Worm (Caenorhabditis elegans): Measurements from ENCODE around the gene sea-1.

The sea-1 gene

ce11 chrII:3673493-3673892, at the start of gene sea-1:
Gene sea-1 (minus strand): TSS chrII:3673593.
- TF ChIP-seq unc-62 (GFP tag; optimal IDR thresholded peaks at IDR 0.05) = no peak

ce11 chrII:3721016-3721415, 47.6 kb upstream of the sea-1 start, which contains the start of gene C46E10.3:
Gene C46E10.3 (plus strand): TSS chrII:3721316.
- TF ChIP-seq unc-62 (GFP tag; optimal IDR thresholded peaks at IDR 0.05) = no peak

DNA sequence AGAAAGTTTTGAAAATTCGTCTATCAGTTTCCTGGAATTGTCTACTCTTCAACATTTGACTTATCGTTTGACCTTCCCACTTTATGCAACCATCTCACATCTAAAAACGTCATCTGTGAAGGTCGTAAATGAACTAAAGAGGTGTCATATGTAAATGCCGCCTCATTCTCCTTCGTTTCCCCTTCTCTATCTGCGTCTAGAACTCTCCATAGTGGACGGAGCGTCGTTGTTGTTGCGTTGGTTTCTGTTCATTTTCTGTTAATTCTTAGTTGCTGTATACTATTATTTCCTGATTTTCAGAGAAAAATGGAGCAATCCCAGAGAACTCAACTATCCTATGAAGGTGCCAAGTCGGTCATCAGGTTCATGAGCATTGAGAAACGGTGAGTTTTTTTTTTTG, 43.6 kb upstream of the sea-1 start, which contains the start of gene fbxc-52:
TSS of gene fbxc-52 (plus strand) at position 301 of the 400 bp plus-strand sequence.
- TF ChIP-seq unc-62 (GFP tag; optimal IDR thresholded peaks at IDR 0.05) = no peak

DNA sequence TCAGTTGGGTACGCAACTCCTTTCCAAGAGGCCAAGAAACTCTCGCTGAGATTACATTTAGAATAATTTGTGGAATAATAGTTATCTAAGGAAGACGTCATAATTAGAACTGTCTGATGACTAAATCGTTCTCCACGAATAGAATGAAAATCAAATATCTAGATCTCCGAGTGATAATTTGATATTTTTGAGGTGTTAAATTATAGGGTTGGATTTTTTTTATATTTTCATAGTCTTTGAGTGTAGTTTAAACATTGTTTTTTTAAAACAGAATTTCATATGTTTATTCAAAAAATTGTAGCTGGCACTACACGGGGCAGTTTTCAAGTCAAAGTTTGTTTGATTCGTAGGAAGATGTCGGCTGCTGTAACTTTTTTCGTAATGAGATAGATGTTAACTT, 43.1 kb upstream of the sea-1 start, which contains the start of gene srh-99:
TSS of gene srh-99 (minus strand) at position 101 of the 400 bp plus-strand sequence.
- no peak for TF ChIP-seq unc-62 (GFP tag; optimal IDR thresholded peaks at IDR 0.05)

DNA sequence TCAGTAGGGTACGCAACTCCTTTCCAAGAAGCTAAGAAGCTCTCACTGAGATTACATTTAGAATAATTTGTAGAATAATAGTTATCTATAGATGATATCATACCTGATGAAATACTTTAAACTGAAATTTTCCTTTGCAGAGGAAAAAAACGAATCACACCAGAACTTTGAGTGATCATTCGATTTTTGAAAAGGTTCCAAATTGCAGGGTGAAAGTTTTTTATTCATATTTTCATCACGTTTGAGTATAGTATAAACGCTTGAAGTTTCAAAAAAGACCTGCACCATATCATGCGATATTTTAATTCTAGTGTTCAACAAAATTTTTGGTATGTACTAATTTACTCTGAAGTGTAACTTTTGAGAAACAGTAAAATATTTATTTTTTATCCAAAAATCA, 41.2 kb upstream of the sea-1 start, which contains the start of gene srh-100:
TSS of gene srh-100 (minus strand) at position 101 of the 400 bp plus-strand sequence.
- TF ChIP-seq unc-62 (GFP tag; optimal IDR thresholded peaks at IDR 0.05) = no peak

DNA sequence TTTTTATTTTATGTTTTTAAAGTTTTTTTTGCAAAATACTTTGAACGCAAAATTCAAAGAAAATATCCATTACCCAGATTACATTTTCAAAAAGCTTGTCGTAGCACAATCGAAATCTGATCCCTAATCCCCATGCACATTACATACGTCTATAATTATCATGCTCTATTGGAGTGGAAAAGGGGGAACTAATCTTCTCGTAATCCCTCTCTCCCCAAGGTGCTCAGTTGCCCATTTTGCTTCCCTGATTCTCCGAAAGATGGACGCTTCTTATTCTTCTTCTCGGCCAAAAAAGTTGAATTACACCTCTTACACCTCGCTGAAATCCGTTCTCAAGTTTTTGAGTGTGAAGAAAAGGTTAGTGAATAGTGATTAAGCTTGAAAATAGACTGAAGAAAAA, 37.7 kb upstream of the sea-1 start, which contains the start of gene fbxc-53:
TSS of gene fbxc-53 (plus strand) at position 245 of the 400 bp plus-strand sequence.
- no peak for TF ChIP-seq unc-62 (GFP tag; optimal IDR thresholded peaks at IDR 0.05)

DNA sequence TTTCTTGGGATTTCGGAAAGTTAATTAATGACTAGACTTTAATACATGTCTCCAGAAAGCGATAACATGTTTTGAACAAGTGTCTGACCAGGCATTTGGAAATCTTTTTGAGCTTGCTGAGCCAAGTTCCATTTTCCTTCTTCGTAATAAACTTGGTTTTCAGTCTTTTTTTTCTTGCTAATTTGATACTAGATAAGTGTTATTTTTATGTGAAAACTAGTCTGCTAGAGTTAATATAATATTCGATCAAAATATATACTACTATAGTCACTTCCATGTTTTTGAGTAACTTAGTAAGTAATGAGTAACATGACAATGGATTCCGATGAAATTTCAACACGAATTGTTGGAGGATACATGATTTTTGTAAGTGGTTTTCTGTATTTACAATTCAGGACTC, 35.9 kb upstream of the sea-1 start, which contains the start of gene srx-110:
TSS of gene srx-110 (plus strand) at position 301 of the 400 bp plus-strand sequence.
- TF ChIP-seq unc-62 (GFP tag; optimal IDR thresholded peaks at IDR 0.05) = no peak

DNA sequence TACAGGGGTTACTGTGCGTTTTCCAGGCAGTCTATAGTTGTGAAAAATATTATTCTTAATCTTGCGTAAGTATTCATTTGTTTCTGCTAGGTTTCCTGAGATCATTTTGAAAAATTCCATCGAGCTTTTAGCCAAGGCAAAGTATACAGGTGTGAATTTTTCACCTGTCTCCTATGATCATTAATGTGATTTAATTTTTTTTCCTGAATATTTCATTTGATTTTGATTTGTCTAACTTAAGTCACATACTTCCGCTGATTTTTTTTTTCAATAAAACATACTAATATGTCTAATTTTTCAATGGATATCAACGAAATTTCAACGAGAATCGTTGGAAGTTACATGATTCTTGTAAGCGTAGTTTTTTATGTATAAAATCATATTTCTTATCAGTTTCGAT, 31.9 kb upstream of the sea-1 start, which contains the start of gene srx-108:
TSS of gene srx-108 (plus strand) at position 301 of the 400 bp plus-strand sequence.
- TF ChIP-seq unc-62 (GFP tag; optimal IDR thresholded peaks at IDR 0.05) = no peak

- no peak for TF ChIP-seq unc-62 (GFP tag; optimal IDR thresholded peaks at IDR 0.05)
These were observed 27.9 kb upstream of the sea-1 start, which contains the start of gene srx-105 for ce11 chrII:3701305-3701704. Gene srx-105 (minus strand): TSS chrII:3701405.

DNA sequence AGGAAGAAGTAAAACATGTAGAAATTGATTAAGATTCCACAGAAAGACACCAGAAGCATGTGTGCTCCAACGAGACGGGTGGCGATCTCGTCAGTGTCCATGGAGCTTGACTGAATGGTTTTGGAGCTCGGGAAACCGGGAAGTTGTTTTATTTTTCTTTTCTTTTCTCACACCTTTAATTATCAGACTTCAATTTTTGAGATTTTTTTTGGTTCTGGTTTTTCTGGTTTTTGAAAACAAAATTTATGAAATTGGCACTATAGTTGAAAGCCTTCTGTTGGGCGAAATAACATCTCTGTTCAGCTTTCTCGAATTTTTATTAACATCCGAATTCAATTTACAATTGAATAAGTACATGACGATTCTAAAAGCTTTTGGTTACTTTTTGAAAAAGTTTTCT, 26.2 kb upstream of the sea-1 start, which contains the start of gene srx-104:
TSS of gene srx-104 (minus strand) at position 101 of the 400 bp plus-strand sequence.
- no peak for TF ChIP-seq unc-62 (GFP tag; optimal IDR thresholded peaks at IDR 0.05)

ce11 chrII:3694664-3695063, 21.3 kb upstream of the sea-1 start, which contains the start of gene srx-102:
Gene srx-102 (minus strand): TSS chrII:3694764.
- no peak for TF ChIP-seq unc-62 (GFP tag; optimal IDR thresholded peaks at IDR 0.05)

DNA sequence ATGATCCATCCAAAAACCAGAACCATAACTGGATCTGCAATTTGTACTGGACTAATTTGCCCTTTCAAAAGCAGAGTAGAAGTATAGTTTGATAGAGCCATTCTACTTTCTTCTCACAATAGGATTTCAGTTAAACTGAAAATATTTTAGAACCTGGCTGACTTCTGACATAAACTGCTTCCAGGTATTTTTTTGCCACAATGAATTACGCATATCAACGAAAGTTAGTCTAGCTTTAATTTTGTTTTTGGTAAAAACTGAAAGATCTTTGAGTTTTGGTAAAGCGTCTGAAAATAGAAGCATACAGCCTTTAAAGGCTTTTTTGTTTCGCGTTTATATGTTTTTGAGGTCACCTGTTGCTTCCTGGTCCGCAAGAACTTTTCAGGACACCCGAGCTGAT, 17.3 kb upstream of the sea-1 start, which contains the start of gene srx-101:
TSS of gene srx-101 (minus strand) at position 101 of the 400 bp plus-strand sequence.
- no peak for TF ChIP-seq unc-62 (GFP tag; optimal IDR thresholded peaks at IDR 0.05)

DNA sequence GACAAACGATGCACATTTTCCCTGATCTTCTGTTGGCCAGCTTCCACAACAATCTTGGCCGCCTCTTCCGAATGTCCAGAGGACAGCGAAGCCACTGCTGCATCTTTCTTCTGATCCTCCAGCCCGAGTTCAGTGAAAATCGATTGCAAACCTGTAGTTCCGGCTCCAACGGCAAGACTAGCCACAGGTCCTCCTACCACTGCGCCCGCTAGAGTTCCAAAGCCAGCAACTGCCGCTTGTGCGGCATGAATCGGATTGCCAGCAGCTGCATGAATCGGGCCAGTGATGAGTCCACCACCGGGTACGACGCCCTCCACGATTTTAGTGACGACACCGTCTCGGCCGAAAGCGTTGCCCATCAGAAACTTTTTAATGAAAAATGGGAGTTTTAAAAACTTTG, 14.9 kb upstream of the sea-1 start, which contains the start of gene ifas-1:
TSS of gene ifas-1 (minus strand) at position 387 of the 400 bp plus-strand sequence.
- TF ChIP-seq unc-62 (GFP tag; optimal IDR thresholded peaks at IDR 0.05) = no peak

ce11 chrII:3684487-3685067, 11.2 kb upstream of the sea-1 start:
- no peak for TF ChIP-seq unc-62 (GFP tag; optimal IDR thresholded peaks at IDR 0.05)

- TF ChIP-seq unc-62 (GFP tag; optimal IDR thresholded peaks at IDR 0.05) = no peak
These were observed 9.4 kb upstream of the sea-1 start, which contains the start of gene F19B10.1 for ce11 chrII:3682770-3683234. Gene F19B10.1 (plus strand): TSS chrII:3683184.

ce11 chrII:3681365-3682083, 8.1 kb upstream of the sea-1 start, which contains the start of gene F19B10.10:
Gene F19B10.10 (minus strand): TSS chrII:3681415.
- no peak for TF ChIP-seq unc-62 (GFP tag; optimal IDR thresholded peaks at IDR 0.05)
